Worm (Caenorhabditis elegans) whole organism, L1 larva: Measurements from ENCODE around the gene rpl-12.

Experiments
- C16A3.4 ChIP-seq: fragments of 150-350 bp; optimal IDR thresholded peaks from 2 replicates; lab custom pipeline; 2014; ENCODE audit warnings: missing biosample characterization, missing genetic modification characterization
- F16B12.6 ChIP-seq: fragments of 150-350 bp; optimal IDR thresholded peaks from 2 replicates; lab custom pipeline; 2014; ENCODE audit warnings: missing biosample characterization, missing genetic modification characterization
- Y116A8C.19 ChIP-seq: sonication (generic microtip); optimal IDR thresholded peaks from 2 replicates; lab custom pipeline; 2016; ENCODE audit warnings: missing compliant biosample characterization, missing genetic modification characterization, borderline replicate concordance
- aha-1 ChIP-seq: fragments of 150-350 bp; optimal IDR thresholded peaks from 2 replicates; lab custom pipeline; 2014; ENCODE audit warnings: missing biosample characterization, missing genetic modification characterization
- alr-1 ChIP-seq: fragments of 200-800 bp; sonication (Bioruptor generic); optimal IDR thresholded peaks from 2 replicates; lab custom pipeline; 2018; ENCODE audit warnings: borderline replicate concordance, mild to moderate bottlenecking, missing genetic modification characterization, missing compliant biosample characterization
- aly-2 ChIP-seq: fragments of 150-350 bp; optimal IDR thresholded peaks from 2 replicates; lab custom pipeline; 2014; ENCODE audit warnings: missing biosample characterization, missing genetic modification characterization
- blmp-1 ChIP-seq: fragments of 150-350 bp; optimal IDR thresholded peaks from 2 replicates; lab custom pipeline; 2014; ENCODE audit warnings: missing biosample characterization, missing genetic modification characterization
- ceh-88 ChIP-seq: fragments of 200-800 bp; sonication (Bioruptor generic); IDR thresholded peaks from 2 replicates; pipeline ENCODE4 v1.3.6; 2022; ENCODE audit warnings: missing genetic modification characterization, missing compliant biosample characterization
- ceh-90 ChIP-seq: sonication (generic microtip); optimal IDR thresholded peaks from 2 replicates; lab custom pipeline; 2016; ENCODE audit warnings: missing genetic modification characterization, missing compliant biosample characterization
- dpl-1 ChIP-seq, 3 experiments: fragments of 150-350 bp in 2 of 3; sonication (generic microtip) in 1 of 3; optimal IDR thresholded peaks; 2 replicates each; lab custom pipeline; 2014 to 2017; ENCODE audit warnings: missing biosample characterization in 3 of 3, missing genetic modification characterization in 3 of 3, missing genetic modification reagents in 3 of 3
- efl-3 ChIP-seq: fragments of 200-800 bp; sonication (Bioruptor generic); optimal IDR thresholded peaks from 2 replicates; lab custom pipeline; 2018; ENCODE audit warnings: mild to moderate bottlenecking, missing genetic modification characterization, missing compliant biosample characterization
- egl-13 ChIP-seq: sonication (generic microtip); optimal IDR thresholded peaks from 2 replicates; lab custom pipeline; 2016; ENCODE audit warnings: missing genotype, missing genetic modification reagents, missing genetic modification characterization, missing compliant biosample characterization
- egl-27 ChIP-seq, 2 experiments: fragments of 150-350 bp in 1 of 2; sonication (generic microtip); optimal IDR thresholded peaks; 3 replicates each; lab custom pipeline; 2017 to 2018; ENCODE audit warnings: missing biosample characterization in 2 of 2, missing genetic modification characterization in 2 of 2, missing genetic modification reagents in 2 of 2
- elt-2 ChIP-seq: sonication (generic microtip); optimal IDR thresholded peaks from 2 replicates; lab custom pipeline; 2016; ENCODE audit warnings: missing genetic modification characterization, mild to moderate bottlenecking, inconsistent platforms, missing compliant biosample characterization, missing genetic modification reagents
- ets-5 ChIP-seq: fragments of 200-800 bp; sonication (Bioruptor generic); IDR thresholded peaks from 2 replicates; pipeline ENCODE4 v1.3.6; 2022; ENCODE audit warnings: missing genetic modification characterization, missing compliant biosample characterization
- fkh-10 ChIP-seq: sonication (generic microtip); optimal IDR thresholded peaks from 2 replicates; lab custom pipeline; 2017; ENCODE audit warnings: missing biosample characterization, missing genetic modification reagents, missing genetic modification characterization
- grh-1 ChIP-seq: fragments of 200-800 bp; sonication (Bioruptor generic); IDR thresholded peaks from 2 replicates; pipeline ENCODE4 v1.3.6; 2022; ENCODE audit warnings: missing genetic modification reagents, missing genetic modification characterization, missing compliant biosample characterization
- hlh-17 ChIP-seq: fragments of 200-800 bp; sonication (Bioruptor generic); optimal IDR thresholded peaks from 2 replicates; lab custom pipeline; 2018; ENCODE audit warnings: missing genetic modification characterization, mild to moderate bottlenecking, missing compliant biosample characterization, moderate library complexity, borderline replicate concordance
- hlh-4 ChIP-seq: sonication (generic microtip); optimal IDR thresholded peaks from 2 replicates; lab custom pipeline; 2016; ENCODE audit warnings: mild to moderate bottlenecking, missing genetic modification characterization, missing compliant biosample characterization
- hpl-2 ChIP-seq: fragments of 150-350 bp; optimal IDR thresholded peaks from 2 replicates; lab custom pipeline; 2014; ENCODE audit warnings: missing biosample characterization, missing genetic modification reagents, missing genetic modification characterization
- irx-1 ChIP-seq: sonication (generic microtip); optimal IDR thresholded peaks from 2 replicates; lab custom pipeline; 2016; ENCODE audit warnings: missing genetic modification characterization, missing compliant biosample characterization
- jun-1 ChIP-seq: fragments of 150-350 bp; optimal IDR thresholded peaks from 2 replicates; lab custom pipeline; 2014; ENCODE audit warnings: missing biosample characterization, missing genetic modification reagents, missing genetic modification characterization
- lin-14 ChIP-seq: fragments of 200-800 bp; sonication (Bioruptor generic); optimal IDR thresholded peaks from 2 replicates; lab custom pipeline; 2018; ENCODE audit warnings: mild to moderate bottlenecking, missing genetic modification characterization, moderate library complexity, missing compliant biosample characterization
- lin-15B ChIP-seq: fragments of 150-350 bp; sonication (generic microtip); optimal IDR thresholded peaks from 3 replicates; lab custom pipeline; 2014; ENCODE audit warnings: missing biosample characterization, missing genetic modification characterization
- lsy-2 ChIP-seq, 2 experiments: fragments of 150-350 bp; optimal IDR thresholded peaks; 2 replicates each; lab custom pipeline; 2014; ENCODE audit warnings: missing biosample characterization in 2 of 2, missing genetic modification characterization in 2 of 2
- mab-9 ChIP-seq: fragments of 200-800 bp; sonication (Bioruptor generic); IDR thresholded peaks from 2 replicates; pipeline ENCODE4 v1.3.6; 2022; ENCODE audit warnings: missing genetic modification reagents, missing genetic modification characterization, missing compliant biosample characterization
- mef-2 ChIP-seq: fragments of 150-350 bp; optimal IDR thresholded peaks from 2 replicates; lab custom pipeline; 2014; ENCODE audit warnings: missing biosample characterization, missing genetic modification characterization
- nhr-20 ChIP-seq: sonication (generic microtip); optimal IDR thresholded peaks from 2 replicates; lab custom pipeline; 2016; ENCODE audit warnings: mild to moderate bottlenecking, missing genetic modification characterization, missing compliant biosample characterization
- nhr-71 ChIP-seq: sonication (generic microtip); optimal IDR thresholded peaks from 2 replicates; lab custom pipeline; 2016; ENCODE audit warnings: mild to moderate bottlenecking, missing genetic modification characterization, moderate library complexity, missing compliant biosample characterization
- nhr-76 ChIP-seq: sonication (generic microtip); optimal IDR thresholded peaks from 2 replicates; lab custom pipeline; 2017; ENCODE audit warnings: missing biosample characterization, missing genetic modification characterization
- nhr-77 ChIP-seq: fragments of 150-350 bp; optimal IDR thresholded peaks from 2 replicates; lab custom pipeline; 2014; ENCODE audit warnings: missing biosample characterization, missing genetic modification characterization
- pax-3 ChIP-seq: fragments of 200-800 bp; sonication (Bioruptor generic); optimal IDR thresholded peaks from 2 replicates; lab custom pipeline; 2018; ENCODE audit warnings: mild to moderate bottlenecking, missing genetic modification characterization, moderate library complexity, missing compliant biosample characterization
- pqm-1 ChIP-seq: sonication (generic microtip); optimal IDR thresholded peaks from 3 replicates; lab custom pipeline; 2017; ENCODE audit warnings: missing biosample characterization, missing genetic modification characterization
- rnt-1 ChIP-seq: sonication (generic microtip); optimal IDR thresholded peaks from 2 replicates; lab custom pipeline; 2016; ENCODE audit warnings: mild to moderate bottlenecking, missing genetic modification characterization, moderate library complexity, missing compliant biosample characterization
- snpc-4 ChIP-seq: fragments of 150-350 bp; optimal IDR thresholded peaks from 2 replicates; lab custom pipeline; 2014; ENCODE audit warnings: missing biosample characterization, missing genetic modification characterization
- sox-4 ChIP-seq: sonication (generic microtip); optimal IDR thresholded peaks from 2 replicates; lab custom pipeline; 2016; ENCODE audit warnings: missing genetic modification characterization, missing compliant biosample characterization
- sptf-1 ChIP-seq: fragments of 150-350 bp; optimal IDR thresholded peaks from 2 replicates; lab custom pipeline; 2014; ENCODE audit warnings: missing biosample characterization, missing genetic modification characterization
- sup-37 ChIP-seq: fragments of 200-800 bp; sonication (Bioruptor generic); optimal IDR thresholded peaks from 2 replicates; lab custom pipeline; 2018; ENCODE audit warnings: mild to moderate bottlenecking, missing genetic modification characterization, missing compliant biosample characterization
- unc-130 ChIP-seq: fragments of 150-350 bp; optimal IDR thresholded peaks from 2 replicates; lab custom pipeline; 2017; ENCODE audit warnings: missing biosample characterization, missing genetic modification characterization, inconsistent platforms
- unc-30 ChIP-seq: sonication (generic microtip); optimal IDR thresholded peaks from 2 replicates; lab custom pipeline; 2017; ENCODE audit warnings: missing biosample characterization, missing genetic modification characterization
- unc-62 ChIP-seq: fragments of 150-350 bp; optimal IDR thresholded peaks from 2 replicates; lab custom pipeline; 2014; ENCODE audit warnings: missing biosample characterization, missing genetic modification reagents, missing genetic modification characterization
- unc-98 ChIP-seq: fragments of 200-800 bp; sonication (Bioruptor generic); IDR thresholded peaks from 2 replicates; pipeline ENCODE4 v1.3.6; 2022; ENCODE audit warnings: missing genetic modification characterization, missing compliant biosample characterization
- xbp-1 ChIP-seq: sonication (generic microtip); optimal IDR thresholded peaks from 2 replicates; lab custom pipeline; 2016; ENCODE audit warnings: missing genetic modification characterization, missing compliant biosample characterization
- zag-1 ChIP-seq: fragments of 150-350 bp; optimal IDR thresholded peaks from 2 replicates; lab custom pipeline; 2014; ENCODE audit warnings: missing biosample characterization, missing genetic modification characterization
- ztf-4 ChIP-seq: fragments of 150-350 bp; optimal IDR thresholded peaks from 2 replicates; lab custom pipeline; 2014; ENCODE audit warnings: missing biosample characterization, missing genetic modification characterization

Gene rpl-12

ce11 chrIV:13240078-13240841 is at the start of gene rpl-12 (continued):
- TF ChIP-seq unc-30 (tag; lab: Kevin White, UChicago) (no peak), lin-15B (tag; lab: Kevin White, UChicago) (peak; percentile 100), pqm-1 (tag; lab: Kevin White, UChicago) (no peak), nhr-77 (tag; lab: Kevin White, UChicago) (peak; percentile 98), ztf-4 (tag; lab: Kevin White, UChicago) (peak; percentile 98), unc-62 (GFP tag; lab: Kevin White, UChicago) (peak; percentile 21), aha-1 (tag; lab: Kevin White, UChicago) (peak; percentile 86), elt-2 (tag; lab: Kevin White, UChicago) (peak; percentile 90), pax-3 (peak; percentile 98), lin-14 (GFP tag; lab: Kevin White, UChicago) (peak; percentile 99), grh-1 (peak; percentile 97), mab-9 (GFP tag; lab: Robert Waterston, UW) (peak; percentile 96), blmp-1 (tag; lab: Kevin White, UChicago) (peak; percentile 83), mef-2 (peak; percentile 93), unc-130 (tag; lab: Kevin White, UChicago) (peak; percentile 100), unc-98 (peak; percentile 91), irx-1 (tag; lab: Kevin White, UChicago) (peak; percentile 99), ceh-88 (GFP tag; lab: Robert Waterston, UW) (peak; percentile 97), hpl-2 (GFP tag; lab: Kevin White, UChicago) (peak; percentile 93), ets-5 (GFP tag; lab: Robert Waterston, UW) (0 out of 2 replicates have a peak, but pooled peaks have one; percentile 78), xbp-1 (tag; lab: Kevin White, UChicago) (peak; percentile 99), sptf-1 (tag; lab: Kevin White, UChicago) (no peak), Y116A8C.19 (tag; lab: Kevin White, UChicago) (peak; percentile 25), nhr-76 (tag; lab: Kevin White, UChicago) (peak; percentile 74), F16B12.6 (tag; lab: Kevin White, UChicago) (peak; percentile 79), sox-4 (tag; lab: Kevin White, UChicago) (peak; percentile 94), fkh-10 (GFP tag; lab: Kevin White, UChicago) (peak; percentile 99), snpc-4 (tag; lab: Kevin White, UChicago) (peak; percentile 92), hlh-17 (GFP tag; lab: Kevin White, UChicago) (no peak), nhr-71 (tag; lab: Kevin White, UChicago) (peak; percentile 100), nhr-20 (peak; percentile 99), dpl-1 (GFP tag; optimal IDR thresholded peaks at IDR 0.05; lab: Kevin White, UChicago) (peak; percentile 96 to 98 (median 97)), hlh-4 (no peak), jun-1 (peak; percentile 98)

ce11 chrIV:13290239-13290638 is 49.8 kb upstream of the rpl-12 start:
- TF ChIP-seq elt-2 (tag; lab: Kevin White, UChicago) = no peak
- no peak for TF ChIP-seq ceh-90 (tag; lab: Kevin White, UChicago)
- no peak for TF ChIP-seq lsy-2 (tag; optimal IDR thresholded peaks at IDR 0.05; lab: Kevin White, UChicago)
- no peak for TF ChIP-seq Y116A8C.19 (tag; lab: Kevin White, UChicago)
- no peak for TF ChIP-seq sup-37 (GFP tag; lab: Kevin White, UChicago)
- TF ChIP-seq hlh-17 (GFP tag; lab: Kevin White, UChicago) = no peak
- no peak for TF ChIP-seq alr-1 (tag; lab: Kevin White, UChicago)
- TF ChIP-seq aly-2 (tag; lab: Kevin White, UChicago) = no peak
- no peak for TF ChIP-seq ets-5 (GFP tag; lab: Robert Waterston, UW)
- no peak for TF ChIP-seq nhr-71 (tag; lab: Kevin White, UChicago)
- TF ChIP-seq zag-1 (tag; lab: Kevin White, UChicago) = no peak
- TF ChIP-seq dpl-1 (GFP tag; optimal IDR thresholded peaks at IDR 0.05; lab: Kevin White, UChicago) = no peak
- no peak for TF ChIP-seq C16A3.4 (tag; lab: Kevin White, UChicago)
- no peak for TF ChIP-seq grh-1
- TF ChIP-seq egl-13 = no peak
- TF ChIP-seq efl-3 = no peak
- no peak for TF ChIP-seq egl-27 (tag; optimal IDR thresholded peaks at IDR 0.05; lab: Kevin White, UChicago)
- no peak for TF ChIP-seq rnt-1 (tag; lab: Kevin White, UChicago)
- no peak for TF ChIP-seq nhr-77 (tag; lab: Kevin White, UChicago)
